Fruit fly (Drosophila melanogaster) whole organism, wandering third instar larva: ENCODE measurements around the gene CG12320.

Experiments used
- Abd-B ChIP-seq: fragments of >200 bp; optimal IDR thresholded peaks from 2 replicates; lab custom pipeline; 2017; ENCODE audit warnings: missing biosample characterization, missing genetic modification characterization
- CG32264 ChIP-seq: fragments of 200-800 bp; sonication (Bioruptor generic); optimal IDR thresholded peaks from 2 replicates; lab custom pipeline; 2016; ENCODE audit warnings: missing biosample characterization, missing genetic modification characterization
- CG9705 ChIP-seq: fragments of 200-800 bp; sonication (Bioruptor generic); optimal IDR thresholded peaks from 2 replicates; lab custom pipeline; 2018; ENCODE audit warnings: missing biosample characterization, mild to moderate bottlenecking, missing genetic modification characterization
- CrebA ChIP-seq: fragments of 200-800 bp; sonication (Bioruptor generic); optimal IDR thresholded peaks from 2 replicates; lab custom pipeline; 2016; ENCODE audit warnings: missing biosample characterization, mild to moderate bottlenecking, missing genetic modification characterization, borderline replicate concordance
- Dfd ChIP-seq: fragments of >200 bp; optimal IDR thresholded peaks from 2 replicates; lab custom pipeline; 2017; ENCODE audit warnings: missing biosample characterization, missing genetic modification characterization
- Dif ChIP-seq: fragments of 200-275, 200-300 bp; sonication (Bioruptor generic); optimal IDR thresholded peaks from 2 replicates; lab custom pipeline; 2018; ENCODE audit warnings: missing biosample characterization, missing genetic modification characterization; ENCODE audit not compliant: partially characterized antibody
- HLH106 ChIP-seq: fragments of 200-800 bp; optimal IDR thresholded peaks from 3 replicates; lab custom pipeline; 2019; ENCODE audit warnings: missing biosample characterization, mild to moderate bottlenecking, missing genetic modification characterization, moderate library complexity
- Hnf4 ChIP-seq: fragments of 200-800 bp; sonication (Bioruptor generic); optimal IDR thresholded peaks from 2 replicates; lab custom pipeline; 2016; ENCODE audit warnings: missing biosample characterization, mild to moderate bottlenecking, missing genetic modification characterization
- Hr78 ChIP-seq: fragments of >200 bp; optimal IDR thresholded peaks from 2 replicates; lab custom pipeline; 2017; ENCODE audit warnings: missing biosample characterization, missing genetic modification characterization
- Hr83 ChIP-seq: fragments of 200-300 bp; sonication (Bioruptor generic); optimal IDR thresholded peaks from 2 replicates; lab custom pipeline; 2016; ENCODE audit warnings: missing biosample characterization, mild to moderate bottlenecking, missing genetic modification characterization, moderate library complexity; ENCODE audit not compliant: poor library complexity, severe bottlenecking
- Jra ChIP-seq: sonication (Bioruptor generic); optimal IDR thresholded peaks from 2 replicates; lab custom pipeline; 2016; ENCODE audit warnings: missing biosample characterization, missing genetic modification characterization
- N ChIP-seq: fragments of >200 bp; optimal IDR thresholded peaks from 2 replicates; lab custom pipeline; 2018; ENCODE audit warnings: missing biosample characterization, missing external identifiers, missing genetic modification characterization
- OdsH ChIP-seq: fragments of 200-800 bp; sonication (Bioruptor generic); optimal IDR thresholded peaks from 2 replicates; lab custom pipeline; 2016; ENCODE audit warnings: missing biosample characterization, mild to moderate bottlenecking, missing genetic modification characterization
- Rel ChIP-seq, 2 experiments: fragments of 200-800 bp; sonication (Bioruptor generic) in 1 of 2; optimal IDR thresholded peaks; 2 replicates in 1 of 2; 3 replicates in 1 of 2; lab custom pipeline; 2016 to 2019; ENCODE audit warnings: mild to moderate bottlenecking in 2 of 2, missing biosample characterization in 2 of 2, missing genetic modification characterization in 2 of 2, moderate library complexity in 1 of 2
- Vsx2 ChIP-seq: fragments of 200-300, 225-300 bp; sonication (Bioruptor generic); optimal IDR thresholded peaks from 2 replicates; lab custom pipeline; 2018; ENCODE audit warnings: missing biosample characterization, missing genetic modification characterization; ENCODE audit not compliant: partially characterized antibody
- br ChIP-seq: fragments of 200-800 bp; sonication (Bioruptor generic); optimal IDR thresholded peaks from 2 replicates; lab custom pipeline; 2016; ENCODE audit warnings: missing biosample characterization, missing genetic modification characterization
- brk ChIP-seq: fragments of 200-800 bp; sonication (Bioruptor generic); optimal IDR thresholded peaks from 2 replicates; lab custom pipeline; 2016; ENCODE audit warnings: missing biosample characterization, mild to moderate bottlenecking, missing genetic modification characterization
- dl ChIP-seq, 2 experiments: fragments of 175-275, 200-275 bp in 1 of 2; fragments of 200-275 bp in 1 of 2; sonication (Bioruptor generic); optimal IDR thresholded peaks; lab custom pipeline; 2018; ENCODE audit warnings: mild to moderate bottlenecking in 2 of 2, missing biosample characterization in 2 of 2, missing genetic modification characterization in 2 of 2, moderate library complexity in 2 of 2; ENCODE audit not compliant: partially characterized antibody in 2 of 2, insufficient read depth in 1 of 2
- dmrt93B ChIP-seq: fragments of 200-800 bp; sonication (Bioruptor generic); optimal IDR thresholded peaks from 2 replicates; lab custom pipeline; 2018; ENCODE audit warnings: missing biosample characterization, mild to moderate bottlenecking, missing genetic modification characterization
- dsf ChIP-seq: sonication (Bioruptor generic); optimal IDR thresholded peaks from 2 replicates; lab custom pipeline; 2016; ENCODE audit warnings: missing biosample characterization, missing genetic modification characterization, borderline replicate concordance
- ey ChIP-seq: fragments of 200-800 bp; sonication (Bioruptor generic); optimal IDR thresholded peaks from 2 replicates; lab custom pipeline; 2016; ENCODE audit warnings: missing biosample characterization, missing genetic modification characterization
- foxo ChIP-seq, 2 experiments: fragments of 200-800 bp; sonication (Bioruptor generic); optimal IDR thresholded peaks; 2 replicates in 1 of 2; 3 replicates in 1 of 2; lab custom pipeline; 2016 to 2017; ENCODE audit warnings: missing biosample characterization in 2 of 2, missing genetic modification characterization in 2 of 2
- fru ChIP-seq: fragments of 200-800 bp; sonication (Bioruptor generic); optimal IDR thresholded peaks from 3 replicates; lab custom pipeline; 2016; ENCODE audit warnings: missing biosample characterization, mild to moderate bottlenecking, missing genetic modification characterization
- h ChIP-seq: fragments of 200-800 bp; sonication (Bioruptor generic); optimal IDR thresholded peaks from 3 replicates; lab custom pipeline; 2016; ENCODE audit warnings: missing biosample characterization, mild to moderate bottlenecking, missing genetic modification characterization
- jim ChIP-seq: fragments of 175-275, 200-325 bp; sonication (Bioruptor generic); optimal IDR thresholded peaks from 2 replicates; lab custom pipeline; 2016; ENCODE audit warnings: missing biosample characterization, mild to moderate bottlenecking, missing genetic modification characterization
- lola ChIP-seq: fragments of >200 bp; optimal IDR thresholded peaks from 2 replicates; lab custom pipeline; 2017; ENCODE audit warnings: missing biosample characterization, missing genetic modification characterization
- psq ChIP-seq: fragments of 200-800 bp; sonication (Bioruptor generic); optimal IDR thresholded peaks from 3 replicates; lab custom pipeline; 2017; ENCODE audit warnings: missing biosample characterization, mild to moderate bottlenecking, missing genetic modification characterization, moderate library complexity
- rgr ChIP-seq: fragments of 200-800 bp; sonication (Bioruptor generic); optimal IDR thresholded peaks from 3 replicates; lab custom pipeline; 2016; ENCODE audit warnings: missing biosample characterization, mild to moderate bottlenecking, missing genetic modification characterization
- sage ChIP-seq: fragments of 200-800 bp; sonication (Bioruptor generic); optimal IDR thresholded peaks from 2 replicates; lab custom pipeline; 2016; ENCODE audit warnings: missing biosample characterization, mild to moderate bottlenecking, missing genetic modification characterization
- sv ChIP-seq: fragments of 200-800 bp; sonication (Bioruptor generic); optimal IDR thresholded peaks from 3 replicates; lab custom pipeline; 2016; ENCODE audit warnings: missing biosample characterization, missing genetic modification characterization
- tai ChIP-seq: sonication (Bioruptor generic); optimal IDR thresholded peaks from 2 replicates; lab custom pipeline; 2016; ENCODE audit warnings: missing biosample characterization, missing genetic modification characterization
- usp ChIP-seq: fragments of >200 bp; optimal IDR thresholded peaks from 2 replicates; lab custom pipeline; 2017; ENCODE audit warnings: missing biosample characterization, missing genetic modification characterization
- woc ChIP-seq: sonication (Bioruptor generic); optimal IDR thresholded peaks from 2 replicates; lab custom pipeline; 2016; ENCODE audit warnings: missing biosample characterization, mild to moderate bottlenecking, missing genetic modification characterization

The CG12320 gene

DNA sequence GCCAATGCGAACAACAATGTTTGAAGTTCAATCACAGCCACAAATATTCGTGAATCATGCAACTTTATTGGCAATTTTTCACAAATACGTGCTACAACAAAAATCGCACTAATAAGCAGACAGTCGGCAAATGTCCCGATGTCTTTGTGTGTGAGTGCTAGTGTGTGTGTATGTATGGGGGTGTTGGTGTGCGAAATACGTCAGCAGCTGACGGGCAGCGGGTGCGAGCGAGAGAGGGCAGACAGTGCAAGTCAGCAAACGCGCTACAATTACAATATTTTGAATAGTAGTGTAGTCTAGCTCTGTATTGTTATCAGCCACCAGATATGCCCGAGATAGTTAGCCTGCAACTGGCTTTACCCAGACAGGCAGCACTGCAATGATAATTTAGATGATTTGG lies 6.5 kb downstream of the CG12320 start:
- TF ChIP-seq brk (GFP tag; lab: Kevin White, UChicago) (no peak), Rel (GFP tag; optimal IDR thresholded peaks at IDR 0.05; lab: Kevin White, UChicago) (no peak), Rel (tag; optimal IDR thresholded peaks at IDR 0.05; lab: Kevin White, UChicago) (peak; percentile 14)

- TF ChIP-seq lola (GFP tag; lab: Kevin White, UChicago) (no peak), foxo (GFP tag; optimal IDR thresholded peaks at IDR 0.05; lab: Kevin White, UChicago) (no peak), woc (GFP tag; lab: Kevin White, UChicago) (no peak), tai (GFP tag; lab: Kevin White, UChicago) (no peak), fru (no peak), dl (GFP tag; optimal IDR thresholded peaks at IDR 0.05; lab: Kevin White, UChicago; ENCODE audit: insufficient read depth in 1 of 2, partially characterized antibody in 2 of 2) (no peak)
- TF ChIP-seq, all 38 proteins: peak for 0
These were observed 7.4 kb downstream of the CG12320 start for dm6 chr3R:18245044-18245596.

DNA sequence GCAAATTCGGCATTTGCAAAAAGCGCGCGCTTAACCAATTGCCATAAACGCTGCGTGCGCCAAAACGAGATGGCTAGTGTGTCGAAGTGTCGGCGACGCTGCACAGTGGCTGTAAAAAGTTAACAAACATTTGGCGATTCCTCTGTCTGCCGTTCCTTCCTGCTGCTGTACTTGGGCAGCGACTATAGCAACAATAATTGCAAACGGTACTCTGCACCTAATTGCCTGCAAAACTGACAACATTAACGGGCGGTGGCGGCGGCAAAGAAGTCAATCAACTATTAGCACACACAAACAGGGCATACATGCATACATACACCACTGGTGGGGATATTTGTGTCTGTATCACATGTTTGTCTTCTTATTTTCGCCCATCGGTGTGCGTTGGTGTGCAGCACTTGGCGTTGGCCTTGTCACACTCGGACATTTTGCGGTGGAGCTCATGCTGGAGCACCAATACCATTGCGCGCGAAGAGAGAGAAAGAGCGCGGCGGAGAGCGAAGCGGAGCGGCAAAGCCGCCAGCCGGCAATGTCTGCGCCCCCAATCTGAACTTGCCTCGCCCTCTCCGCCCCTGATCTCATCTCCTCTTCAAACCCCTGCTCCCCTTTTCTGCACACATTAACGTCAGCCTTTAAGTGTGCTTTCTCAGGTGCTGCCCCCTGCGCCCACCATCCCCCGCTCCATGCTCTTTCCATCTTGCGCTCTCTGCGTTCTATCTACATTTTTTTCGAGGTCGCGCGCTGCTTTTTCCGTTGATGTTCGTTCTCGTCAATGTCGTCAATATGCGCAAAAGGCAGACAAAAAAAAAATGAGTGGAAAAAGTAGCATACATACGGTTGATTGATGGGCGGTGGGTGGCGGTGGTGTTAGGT lies 8.1 kb downstream of the CG12320 start:
- peak; percentile 91 for TF ChIP-seq psq (GFP tag; lab: Kevin White, UChicago)
- no peak for TF ChIP-seq Dfd (GFP tag; lab: Kevin White, UChicago)
- no peak for TF ChIP-seq Vsx2 (GFP tag; lab: Kevin White, UChicago)
- TF ChIP-seq Jra: peak; percentile 16
- TF ChIP-seq Dif: peak; percentile 97
- TF ChIP-seq Abd-B (GFP tag; lab: Kevin White, UChicago): peak; percentile 16
- TF ChIP-seq h: peak; percentile 73
- peak; percentile 36 for TF ChIP-seq Hr78 (GFP tag; lab: Kevin White, UChicago)
- TF ChIP-seq dsf (GFP tag; lab: Kevin White, UChicago): no peak
- peak; percentile 31 for TF ChIP-seq br (GFP tag; lab: Kevin White, UChicago)
- TF ChIP-seq Hr83 (GFP tag; lab: Kevin White, UChicago): peak; percentile 86
- TF ChIP-seq N (GFP tag; lab: Kevin White, UChicago): peak; percentile 70
- TF ChIP-seq usp (GFP tag; lab: Kevin White, UChicago): no peak
- TF ChIP-seq jim (GFP tag; lab: Kevin White, UChicago): no peak
- TF ChIP-seq woc (GFP tag; lab: Kevin White, UChicago): peak; percentile 49
- peak; percentile 22 for TF ChIP-seq OdsH (GFP tag; lab: Kevin White, UChicago)
- TF ChIP-seq CrebA (GFP tag; lab: Kevin White, UChicago): no peak
- TF ChIP-seq fru: peak; percentile 40
- no peak for TF ChIP-seq CG9705 (GFP tag; lab: Kevin White, UChicago)
- TF ChIP-seq sage: no peak
- peak; percentile 33 for TF ChIP-seq rgr (GFP tag; lab: Kevin White, UChicago)
- no peak for TF ChIP-seq Rel (GFP tag; optimal IDR thresholded peaks at IDR 0.05; lab: Kevin White, UChicago)
- TF ChIP-seq Rel (tag; optimal IDR thresholded peaks at IDR 0.05; lab: Kevin White, UChicago): peak; percentile 91
- TF ChIP-seq HLH106 (tag; lab: Kevin White, UChicago): peak; percentile 18
- peak; percentile 94 to 97 for TF ChIP-seq dl (GFP tag; optimal IDR thresholded peaks at IDR 0.05; lab: Kevin White, UChicago; ENCODE audit: insufficient read depth in 1 of 2, partially characterized antibody in 2 of 2)
- peak; percentile 31 for TF ChIP-seq Hnf4 (GFP tag; lab: Kevin White, UChicago)
- peak in 1 of 2 experiments; percentile 23 for TF ChIP-seq foxo (GFP tag; optimal IDR thresholded peaks at IDR 0.05; lab: Kevin White, UChicago)

DNA sequence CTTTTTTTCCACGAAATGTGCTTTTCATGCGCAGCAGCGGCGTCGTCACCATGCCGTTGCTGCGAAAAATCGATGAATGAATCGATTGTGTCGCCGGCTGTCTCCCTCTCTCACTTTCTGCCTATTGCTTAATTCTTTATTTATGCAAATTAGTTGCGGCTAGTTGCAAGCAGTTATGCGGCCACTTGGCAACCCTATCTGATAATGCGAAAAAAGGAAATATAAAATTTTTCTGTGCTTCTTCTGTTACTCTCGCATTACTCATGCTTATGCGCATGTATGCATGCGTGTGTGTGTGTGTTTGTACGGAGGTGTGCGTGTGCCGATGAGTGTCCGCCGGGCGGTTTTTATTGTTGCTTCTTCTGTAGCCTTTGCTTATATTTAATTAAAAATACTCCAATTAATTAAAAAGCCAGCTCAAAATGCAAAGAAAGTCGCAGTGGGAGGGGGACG lies 8.8 kb downstream of the CG12320 start:
- TF ChIP-seq brk (GFP tag; lab: Kevin White, UChicago): peak; percentile 9
- TF ChIP-seq lola (GFP tag; lab: Kevin White, UChicago): no peak
- peak; percentile 41 for TF ChIP-seq rgr (GFP tag; lab: Kevin White, UChicago)
- peak; percentile 29 for TF ChIP-seq HLH106 (tag; lab: Kevin White, UChicago)
- no peak for TF ChIP-seq Hnf4 (GFP tag; lab: Kevin White, UChicago)
- TF ChIP-seq sv (GFP tag; lab: Kevin White, UChicago): no peak
- TF ChIP-seq br (GFP tag; lab: Kevin White, UChicago): peak; percentile 19
- TF ChIP-seq ey (GFP tag; lab: Kevin White, UChicago): peak; percentile 45
- no peak for TF ChIP-seq jim (GFP tag; lab: Kevin White, UChicago)
- TF ChIP-seq Hr78 (GFP tag; lab: Kevin White, UChicago): no peak
- no peak for TF ChIP-seq sage
- TF ChIP-seq Rel (GFP tag; optimal IDR thresholded peaks at IDR 0.05; lab: Kevin White, UChicago): peak; percentile 30
- no peak for TF ChIP-seq Rel (tag; optimal IDR thresholded peaks at IDR 0.05; lab: Kevin White, UChicago)
- TF ChIP-seq foxo (GFP tag; optimal IDR thresholded peaks at IDR 0.05; lab: Kevin White, UChicago): peak in 1 of 2 experiments; percentile 51
- TF ChIP-seq Dif: no peak
- no peak for TF ChIP-seq Hr83 (GFP tag; lab: Kevin White, UChicago)
- TF ChIP-seq CG32264: no peak
- no peak for TF ChIP-seq Abd-B (GFP tag; lab: Kevin White, UChicago)
- TF ChIP-seq tai (GFP tag; lab: Kevin White, UChicago): no peak
- no peak for TF ChIP-seq psq (GFP tag; lab: Kevin White, UChicago)
- TF ChIP-seq dmrt93B: no peak
- peak; percentile 7 for TF ChIP-seq fru
- no peak for TF ChIP-seq dl (GFP tag; optimal IDR thresholded peaks at IDR 0.05; lab: Kevin White, UChicago; ENCODE audit: insufficient read depth in 1 of 2, partially characterized antibody in 2 of 2)
- no peak for TF ChIP-seq usp (GFP tag; lab: Kevin White, UChicago)
- no peak for TF ChIP-seq Dfd (GFP tag; lab: Kevin White, UChicago)
- TF ChIP-seq CG9705 (GFP tag; lab: Kevin White, UChicago): no peak
- peak; percentile 59 for TF ChIP-seq Jra
